Worm (Caenorhabditis elegans) whole organism, L3 larva: ENCODE data around the gene dot-1.4.
A peak's percentile ranks its signal among the peaks of the same experiment; 100 is the strongest.

Experiments used
- ZK546.5 ChIP-seq: sonication (generic microtip); optimal IDR thresholded peaks from 2 replicates; lab custom pipeline; 2017; ENCODE audit warnings: missing biosample characterization, missing genetic modification characterization
- egl-27 ChIP-seq: sonication (generic microtip); optimal IDR thresholded peaks from 4 replicates; lab custom pipeline; 2017; ENCODE audit warnings: missing biosample characterization, missing genetic modification reagents, missing genetic modification characterization
- lin-39 ChIP-seq: fragments of 150-350 bp; optimal IDR thresholded peaks from 2 replicates; lab custom pipeline; 2018; ENCODE audit warnings: missing biosample characterization, missing genetic modification reagents, missing genetic modification characterization
- mdl-1 ChIP-seq: fragments of 150-350 bp; optimal IDR thresholded peaks from 2 replicates; lab custom pipeline; 2014; ENCODE audit warnings: missing biosample characterization, missing genetic modification characterization
- nhr-11 ChIP-seq: fragments of 150-350 bp; optimal IDR thresholded peaks from 2 replicates; lab custom pipeline; 2014; ENCODE audit warnings: missing biosample characterization, missing genetic modification characterization
- nhr-67 ChIP-seq: fragments of 150-350 bp; optimal IDR thresholded peaks from 2 replicates; lab custom pipeline; 2014; ENCODE audit warnings: missing biosample characterization, missing genetic modification characterization
- pha-4 ChIP-seq: fragments of 150-350 bp; optimal IDR thresholded peaks from 2 replicates; lab custom pipeline; 2014; ENCODE audit warnings: missing biosample characterization, missing genetic modification reagents, missing genetic modification characterization
- ztf-4 ChIP-seq: fragments of 150-350 bp; optimal IDR thresholded peaks from 2 replicates; lab custom pipeline; 2014; ENCODE audit warnings: missing biosample characterization, missing genetic modification characterization

ce11 chrX:11934933-11935332 lies 3.5 kb upstream of the dot-1.4 start:
- TF ChIP-seq nhr-11 (tag; lab: Kevin White, UChicago) (no peak), ztf-4 (no peak), mdl-1 (no peak), lin-39 (tag; lab: Kevin White, UChicago) (peak; percentile 1), egl-27 (tag; lab: Kevin White, UChicago) (no peak), nhr-67 (tag; lab: Kevin White, UChicago) (no peak), pha-4 (peak; percentile 56), ZK546.5 (tag; lab: Kevin White, UChicago) (no peak)
